Fruit fly (Drosophila melanogaster): ENCODE data around the gene nes.

The nes gene

dm6 chr3L:19254715-19255428, 5.6 kb downstream of the nes start, which contains the start of the genes mRpL21 and rept (continued):
- TF ChIP-seq Dip2 (GFP tag; IDR thresholded peaks at IDR 0.05): no peak
- peak; percentile 36; the same call in 1 of the 3 replicates for TF ChIP-seq tgo (GFP tag; IDR thresholded peaks at IDR 0.05)
- TF ChIP-seq CG15696 (tag; optimal IDR thresholded peaks at IDR 0.05): no peak
- TF ChIP-seq Drgx (GFP tag; IDR thresholded peaks at IDR 0.05): no peak
- TF ChIP-seq Doc2 (GFP tag; IDR thresholded peaks at IDR 0.05): no peak
- TF ChIP-seq fu2 (GFP tag; optimal IDR thresholded peaks at IDR 0.05): peak; percentile 43
- no peak for TF ChIP-seq Ada2b (GFP tag; IDR thresholded peaks at IDR 0.05)
- no peak for TF ChIP-seq CG14667 (GFP tag; IDR thresholded peaks at IDR 0.05)
- TF ChIP-seq CG43689 (GFP tag; IDR thresholded peaks at IDR 0.05): no peak
- TF ChIP-seq gro (GFP tag; optimal IDR thresholded peaks at IDR 0.05): peak; percentile 58
- TF ChIP-seq ase (GFP tag; IDR thresholded peaks at IDR 0.05): no peak
- no peak for TF ChIP-seq ro (GFP tag; IDR thresholded peaks at IDR 0.05)
- TF ChIP-seq YL-1 (GFP tag; optimal IDR thresholded peaks at IDR 0.05): peak; percentile 81
- peak; percentile 3 for TF ChIP-seq Ssrp (tag; optimal IDR thresholded peaks at IDR 0.05)
- peak; percentile 63 for TF ChIP-seq caup (GFP tag; optimal IDR thresholded peaks at IDR 0.05; ENCODE audit: severe bottlenecking)
- no peak for TF ChIP-seq CG1832 (GFP tag; optimal IDR thresholded peaks at IDR 0.05)
- no peak for TF ChIP-seq CG8359 (GFP tag; optimal IDR thresholded peaks at IDR 0.05; ENCODE audit: borderline replicate concordance)
- no peak for TF ChIP-seq eyg (GFP tag; optimal IDR thresholded peaks at IDR 0.05)
- peak; percentile 65 for TF ChIP-seq CG12744 (GFP tag; optimal IDR thresholded peaks at IDR 0.05)
- peak; percentile 34; the same call in 1 of the 2 replicates for TF ChIP-seq CG7372 (GFP tag; IDR thresholded peaks at IDR 0.05)
- TF ChIP-seq Oaz (GFP tag; IDR thresholded peaks at IDR 0.05): no peak
- TF ChIP-seq hbn (GFP tag; IDR thresholded peaks at IDR 0.05; ENCODE audit: partially characterized antibody): no peak
- 0 out of 2 replicates have a peak, but pooled peaks have one; percentile 16 for TF ChIP-seq CG6689 (GFP tag; IDR thresholded peaks at IDR 0.05)
- no peak for TF ChIP-seq CG10321 (GFP tag; IDR thresholded peaks at IDR 0.05)
- TF ChIP-seq CG18476 (GFP tag; optimal IDR thresholded peaks at IDR 0.05): peak; percentile 23
- peak; percentile 54 for TF ChIP-seq CG4617 (GFP tag; optimal IDR thresholded peaks at IDR 0.05; ENCODE audit: borderline replicate concordance)
- TF ChIP-seq Bteb2 (GFP tag; optimal IDR thresholded peaks at IDR 0.05): peak; percentile 55
- peak; percentile 69 for TF ChIP-seq Hsf (GFP tag; optimal IDR thresholded peaks at IDR 0.05)
- TF ChIP-seq PHDP (tag; optimal IDR thresholded peaks at IDR 0.05): peak; percentile 61
- peak; percentile 59 for TF ChIP-seq Hr3 (GFP tag; optimal IDR thresholded peaks at IDR 0.05)
- no peak for TF ChIP-seq cato (GFP tag; optimal IDR thresholded peaks at IDR 0.05; ENCODE audit: borderline replicate concordance)
- peak; percentile 97 for TF ChIP-seq CG17186 (GFP tag; optimal IDR thresholded peaks at IDR 0.05)
- TF ChIP-seq Chrac-16 (GFP tag; optimal IDR thresholded peaks at IDR 0.05): peak; percentile 19
- TF ChIP-seq CG13296 (GFP tag; optimal IDR thresholded peaks at IDR 0.05): peak; percentile 47
- peak; percentile 46 for TF ChIP-seq CG9727 (GFP tag; optimal IDR thresholded peaks at IDR 0.05)
- TF ChIP-seq E2f1 (GFP tag; IDR thresholded peaks at IDR 0.05): peak; percentile 33; the same call in 1 of the 2 replicates
- peak; percentile 40 for TF ChIP-seq H2.0 (GFP tag; IDR thresholded peaks at IDR 0.05)
- peak; percentile 93 for TF ChIP-seq MBD-R2 (GFP tag; IDR thresholded peaks at IDR 0.05)
- TF ChIP-seq CG14710 (tag; optimal IDR thresholded peaks at IDR 0.05): peak; percentile 64
- TF ChIP-seq lov (optimal IDR thresholded peaks at IDR 0.05): no peak
- TF ChIP-seq lov (GFP tag; IDR thresholded peaks at IDR 0.05): no peak
- peak; percentile 57 for TF ChIP-seq CoRest (tag; optimal IDR thresholded peaks at IDR 0.05)
- no peak for TF ChIP-seq CG34224 (GFP tag; IDR thresholded peaks at IDR 0.05; ENCODE audit: partially characterized antibody)
- TF ChIP-seq org-1 (GFP tag; optimal IDR thresholded peaks at IDR 0.05): peak; percentile 29
- TF ChIP-seq twi (tag; optimal IDR thresholded peaks at IDR 0.05): peak; percentile 81
- peak; percentile 24 for TF ChIP-seq pb (GFP tag; optimal IDR thresholded peaks at IDR 0.05)
- peak; percentile 22 for TF ChIP-seq CG33213 (GFP tag; optimal IDR thresholded peaks at IDR 0.05)
- TF ChIP-seq Usf (GFP tag; optimal IDR thresholded peaks at IDR 0.05): no peak
- peak; percentile 29 for TF ChIP-seq CG34376 (GFP tag; optimal IDR thresholded peaks at IDR 0.05)
- TF ChIP-seq tup (GFP tag; optimal IDR thresholded peaks at IDR 0.05): peak; percentile 30

Measured in whole organism, embryonic.